Fruit fly (Drosophila melanogaster) whole organism, embryonic: Measurements from ENCODE around the gene Tsf2.

Source experiments
- CG14667 ChIP-seq: fragments of 200-800 bp; sonication (Bioruptor generic); IDR thresholded peaks from 2 replicates; pipeline ENCODE4 v1.3.6; 2022; ENCODE audit warnings: missing biosample characterization, missing genetic modification characterization
- CG7786 ChIP-seq: fragments of 200-800 bp; sonication (Bioruptor generic); optimal IDR thresholded peaks from 2 replicates; lab custom pipeline; 2016; ENCODE audit warnings: missing biosample characterization, missing genetic modification characterization
- D ChIP-seq, 2 experiments: fragments of 200-800 bp in 1 of 2; fragments of >200 bp in 1 of 2; sonication (Bioruptor generic) in 1 of 2; optimal IDR thresholded peaks; 2 replicates in 1 of 2; 3 replicates in 1 of 2; lab custom pipeline; 2017; ENCODE audit warnings: mild to moderate bottlenecking in 1 of 2, missing biosample characterization in 1 of 2, missing genetic modification characterization in 1 of 2, missing genetic modification reagents in 1 of 2
- Sry-δ ChIP-seq: fragments of 200-800 bp; sonication (Bioruptor generic); optimal IDR thresholded peaks from 2 replicates; lab custom pipeline; 2016; ENCODE audit warnings: missing biosample characterization, missing genetic modification characterization
- ato ChIP-seq: fragments of 200-800 bp; sonication (Bioruptor generic); IDR thresholded peaks from 2 replicates; pipeline ENCODE4 v1.3.6; 2022; ENCODE audit warnings: missing biosample characterization, missing genetic modification characterization; ENCODE audit not compliant: partially characterized antibody
- chm ChIP-seq: fragments of 200-800 bp; sonication (Bioruptor generic); IDR thresholded peaks from 2 replicates; pipeline ENCODE4 v1.3.6; 2022; ENCODE audit warnings: missing biosample characterization, missing genetic modification characterization
- insv ChIP-seq, 2 experiments: fragments of 200-800 bp; sonication (Bioruptor generic); optimal IDR thresholded peaks; 3 replicates each; lab custom pipeline; 2016 to 2018; ENCODE audit warnings: missing biosample characterization in 2 of 2, missing genetic modification characterization in 2 of 2
- psq ChIP-seq: fragments of 200-800 bp; sonication (Bioruptor generic); optimal IDR thresholded peaks from 2 replicates; lab custom pipeline; 2017; ENCODE audit warnings: missing biosample characterization, missing genetic modification characterization

dm6 chr3L:12564979-12565378 lies 31.5 kb upstream of the Tsf2 start:
- no peak for TF ChIP-seq CG14667
- TF ChIP-seq Sry-δ (GFP tag; lab: Kevin White, UChicago): no peak
- no peak for TF ChIP-seq D (optimal IDR thresholded peaks at IDR 0.05; lab: Kevin White, UChicago)
- TF ChIP-seq D (GFP tag; optimal IDR thresholded peaks at IDR 0.05; lab: Kevin White, UChicago): no peak
- TF ChIP-seq chm (GFP tag; lab: Robert Waterston, UW): no peak
- no peak for TF ChIP-seq psq (GFP tag; lab: Kevin White, UChicago)
- TF ChIP-seq ato (GFP tag; lab: Robert Waterston, UW): no peak
- TF ChIP-seq insv (GFP tag; optimal IDR thresholded peaks at IDR 0.05; lab: Kevin White, UChicago): no peak
- TF ChIP-seq CG7786 (GFP tag; lab: Kevin White, UChicago): no peak
